Fruit fly (Drosophila melanogaster) whole organism, adult: ENCODE results near the gene CG13108.

Experiments
- CG11617 ChIP-seq: fragments of 200-800 bp; sonication (Bioruptor generic); optimal IDR thresholded peaks from 2 replicates; lab custom pipeline; 2017; ENCODE audit warnings: mild to moderate bottlenecking, missing biosample characterization, missing genetic modification reagents, missing genetic modification characterization
- CG1620 ChIP-seq: fragments of 200-800 bp; sonication (Bioruptor generic); optimal IDR thresholded peaks from 2 replicates; lab custom pipeline; 2016; ENCODE audit warnings: missing biosample characterization, missing genetic modification characterization
- Crg-1 ChIP-seq: fragments of 200-800 bp; sonication (Bioruptor generic); optimal IDR thresholded peaks from 2 replicates; lab custom pipeline; 2016; ENCODE audit warnings: missing biosample characterization, missing genetic modification characterization
- cic ChIP-seq: fragments of 200-800 bp; sonication (Bioruptor generic); optimal IDR thresholded peaks from 2 replicates; lab custom pipeline; 2017; ENCODE audit warnings: missing biosample characterization, mild to moderate bottlenecking, missing genetic modification characterization, moderate library complexity
- tj ChIP-seq: fragments of 200-800 bp; sonication (Bioruptor generic); optimal IDR thresholded peaks from 3 replicates; lab custom pipeline; 2017; ENCODE audit warnings: missing biosample characterization, mild to moderate bottlenecking, missing genetic modification characterization, moderate library complexity

DNA sequence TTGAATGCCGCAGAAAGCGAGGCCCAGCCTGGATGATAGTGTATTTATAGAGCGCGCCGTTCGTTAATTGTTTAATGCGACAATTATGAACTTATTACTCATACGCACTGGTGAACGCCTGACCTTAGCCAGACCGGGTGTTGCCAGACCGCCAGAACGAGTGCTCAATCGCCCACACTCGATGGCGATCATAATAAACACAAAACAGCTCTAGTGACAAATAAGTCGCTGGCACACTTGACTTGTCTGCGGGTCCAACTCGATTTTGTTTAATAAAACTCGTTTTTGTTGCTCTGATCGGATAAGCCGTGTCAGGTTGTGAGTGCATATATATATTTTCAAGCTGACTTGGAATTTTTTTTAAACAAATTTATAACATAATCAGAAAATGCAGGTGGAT is 15.9 kb upstream of the CG13108 start:
- TF ChIP-seq CG1620 (GFP tag; lab: Kevin White, UChicago) (no peak), cic (GFP tag; lab: Kevin White, UChicago) (no peak), CG11617 (no peak), Crg-1 (GFP tag; lab: Kevin White, UChicago) (no peak), tj (GFP tag; lab: Kevin White, UChicago) (no peak)
